Worm (Caenorhabditis elegans): ENCODE data around the gene dnj-14.

Gene dnj-14

DNA sequence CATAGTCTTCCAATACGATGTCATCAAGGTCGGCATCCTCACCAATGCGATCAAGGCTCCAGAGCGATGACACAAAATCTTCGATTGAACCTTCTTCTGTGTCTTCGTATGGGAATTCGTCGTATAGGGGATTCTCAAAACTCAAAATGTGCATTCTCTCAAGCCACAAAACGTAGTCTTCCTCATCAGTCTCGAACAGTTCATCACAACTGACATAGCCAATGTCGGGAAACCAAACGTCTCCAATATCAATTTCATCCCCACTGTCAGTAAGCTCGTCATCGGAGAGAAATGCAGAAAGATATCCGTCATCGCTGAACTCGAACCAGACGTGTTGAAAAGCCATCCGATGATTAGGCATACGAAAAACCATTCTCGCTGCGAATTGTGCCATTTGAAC, 43.2 kb upstream of the dnj-14 start, which contains the start of gene C39E6.2:
Gene C39E6.2 (minus strand): TSS at position 394 of the 400 bp plus-strand sequence.
- TF ChIP-seq T07F8.4 (tag; optimal IDR thresholded peaks at IDR 0.05) (no peak), Y67H2A.10 (GFP tag; conservative IDR thresholded peaks at IDR 0.05) (no peak), F10E7.11 (tag; optimal IDR thresholded peaks at IDR 0.05) (no peak), F57A8.1 (GFP tag; optimal IDR thresholded peaks at IDR 0.05) (no peak)

DNA sequence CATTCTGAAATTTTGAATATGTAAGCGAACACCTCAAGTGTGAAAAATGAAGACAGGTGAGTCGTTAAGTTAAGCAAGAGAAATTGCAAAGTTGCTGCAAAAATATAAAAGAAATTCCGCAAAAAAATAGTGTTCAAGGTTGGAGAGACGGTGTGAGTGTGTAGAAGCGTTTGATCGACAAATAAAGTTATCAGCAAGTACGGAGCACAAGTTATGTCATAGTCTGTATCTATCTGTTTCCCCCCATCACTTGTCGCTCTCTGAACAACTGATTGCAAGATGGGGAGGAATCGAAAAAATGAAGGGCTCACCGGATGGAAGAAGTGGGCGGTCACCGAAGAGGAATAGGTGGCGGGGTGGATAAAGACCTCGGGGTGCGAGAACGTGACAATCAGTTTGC, 37.5 kb upstream of the dnj-14 start, which contains the start of gene lon-2:
Gene lon-2 (minus strand): TSS at position 4 of the 400 bp plus-strand sequence.
- TF ChIP-seq K11D2.4 (GFP tag; IDR thresholded peaks at IDR 0.05): no peak
- peak; percentile 86 for TF ChIP-seq nhr-80 (tag; optimal IDR thresholded peaks at IDR 0.05)
- TF ChIP-seq nfyb-1 (GFP tag; IDR thresholded peaks at IDR 0.05): no peak

DNA sequence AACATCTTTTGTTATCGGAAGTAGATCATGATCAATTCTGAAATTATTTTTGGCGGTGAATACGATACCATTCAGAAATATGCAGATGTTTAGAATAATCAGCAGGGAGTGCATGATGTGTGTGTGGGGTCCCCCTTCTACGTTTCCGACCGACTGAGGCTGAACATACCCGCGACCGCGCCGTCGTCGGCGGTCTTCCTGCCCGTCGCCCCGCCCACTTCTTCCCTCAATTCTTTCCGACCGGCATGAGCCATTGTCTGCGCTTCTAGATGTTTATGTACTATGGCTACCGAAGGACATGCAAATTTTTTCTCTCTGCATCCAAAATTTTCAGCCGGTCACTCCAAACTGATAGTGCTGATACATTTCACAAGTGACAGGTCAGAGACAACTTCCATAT, 32.5 kb upstream of the dnj-14 start:
- TF ChIP-seq ztf-18 (tag; optimal IDR thresholded peaks at IDR 0.05) (no peak), hlh-12 (tag; optimal IDR thresholded peaks at IDR 0.05) (no peak), nhr-80 (tag; optimal IDR thresholded peaks at IDR 0.05) (peak; percentile 55), die-1 (tag; optimal IDR thresholded peaks at IDR 0.05) (no peak), Y79H2A.3 (GFP tag; conservative IDR thresholded peaks at IDR 0.05) (no peak), zfh-2 (GFP tag; conservative IDR thresholded peaks at IDR 0.05) (peak; percentile 79), madf-8 (GFP tag; conservative IDR thresholded peaks at IDR 0.05) (no peak), dox-1 (GFP tag; IDR thresholded peaks at IDR 0.05) (peak; percentile 47; the same call in 1 of the 2 replicates), nfya-2 (GFP tag; IDR thresholded peaks at IDR 0.05) (no peak), pbrm-1 (GFP tag; IDR thresholded peaks at IDR 0.05) (no peak), nhr-27 (tag; optimal IDR thresholded peaks at IDR 0.05) (no peak), F23B12.7 (tag; optimal IDR thresholded peaks at IDR 0.05; ENCODE audit: insufficient read depth) (no peak), ztf-3 (GFP tag; optimal IDR thresholded peaks at IDR 0.05) (no peak), B0261.1 (tag; optimal IDR thresholded peaks at IDR 0.05) (no peak), bed-2 (GFP tag; IDR thresholded peaks at IDR 0.05) (no peak), T26A5.8 (tag; optimal IDR thresholded peaks at IDR 0.05) (no peak), akir-1 (GFP tag; optimal IDR thresholded peaks at IDR 0.05) (no peak), Y56A3A.18 (GFP tag; IDR thresholded peaks at IDR 0.05) (no peak), ceh-91 (GFP tag; IDR thresholded peaks at IDR 0.05) (no peak), F10E7.11 (tag; optimal IDR thresholded peaks at IDR 0.05) (no peak)

DNA sequence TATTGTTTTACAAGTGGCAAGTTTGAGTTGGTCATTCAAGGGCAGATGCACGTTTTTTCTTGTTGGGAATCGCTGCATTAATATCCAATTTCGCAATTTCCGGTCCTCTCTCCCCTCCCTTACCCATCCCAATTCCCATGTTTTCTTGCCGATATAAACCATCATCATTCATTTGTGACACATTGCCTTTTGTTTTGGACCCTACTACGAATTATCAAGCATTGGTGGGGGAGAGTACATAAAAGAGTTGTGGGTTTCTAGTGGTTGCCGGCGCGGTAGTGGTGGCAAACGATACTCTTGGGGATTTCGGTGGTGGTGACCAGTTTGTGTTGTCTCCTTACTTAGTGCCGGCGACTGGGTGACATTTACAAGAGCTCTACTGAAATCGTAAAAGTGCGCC, 30.7 kb upstream of the dnj-14 start:
- TF ChIP-seq lin-54 (GFP tag; optimal IDR thresholded peaks at IDR 0.05) (no peak), bed-1 (GFP tag; IDR thresholded peaks at IDR 0.05) (no peak), T26A5.8 (tag; optimal IDR thresholded peaks at IDR 0.05) (no peak), B0019.2 (GFP tag; conservative IDR thresholded peaks at IDR 0.05) (no peak), T07F8.4 (tag; optimal IDR thresholded peaks at IDR 0.05) (no peak), sdz-38 (tag; optimal IDR thresholded peaks at IDR 0.05) (no peak), nhr-80 (tag; optimal IDR thresholded peaks at IDR 0.05) (no peak), die-1 (tag; optimal IDR thresholded peaks at IDR 0.05) (no peak), hrde-1 (tag; optimal IDR thresholded peaks at IDR 0.05; ENCODE audit: borderline replicate concordance) (no peak), cebp-2 (GFP tag; IDR thresholded peaks at IDR 0.05) (no peak), F52B5.7 (tag; optimal IDR thresholded peaks at IDR 0.05) (no peak), attf-3 (GFP tag; conservative IDR thresholded peaks at IDR 0.05) (no peak), nfya-2 (GFP tag; IDR thresholded peaks at IDR 0.05) (no peak)

DNA sequence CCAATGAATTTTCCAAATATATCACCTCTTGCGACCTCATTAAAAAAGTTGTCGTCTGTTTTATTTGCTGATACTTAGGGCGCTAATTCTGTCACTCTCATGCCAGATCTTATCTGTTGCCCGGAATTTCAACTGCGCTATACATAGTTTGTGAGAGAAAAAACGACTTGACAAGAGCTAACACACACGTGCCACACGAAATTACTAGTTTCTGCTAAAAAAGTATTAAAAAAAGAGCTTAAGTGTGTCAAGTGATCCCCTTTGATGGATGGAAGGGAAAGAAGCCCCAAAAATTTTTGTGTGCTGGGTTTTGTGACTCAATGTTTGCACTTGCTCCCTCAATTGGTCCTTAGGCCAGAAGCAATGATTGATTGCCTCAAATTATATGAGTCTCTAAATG, 29.1 kb upstream of the dnj-14 start:
- no peak for TF ChIP-seq Y95B8A.8 (GFP tag; IDR thresholded peaks at IDR 0.05)
- no peak for TF ChIP-seq D2030.7 (GFP tag; IDR thresholded peaks at IDR 0.05)
- no peak for TF ChIP-seq hlh-26 (GFP tag; conservative IDR thresholded peaks at IDR 0.05)
- no peak for TF ChIP-seq lsy-27 (tag; optimal IDR thresholded peaks at IDR 0.05; ENCODE audit: borderline replicate concordance, insufficient read depth)
- no peak for TF ChIP-seq hmg-1.2 (GFP tag; IDR thresholded peaks at IDR 0.05)
- no peak for TF ChIP-seq K11D2.4 (GFP tag; IDR thresholded peaks at IDR 0.05)
- no peak for TF ChIP-seq egl-44 (GFP tag; IDR thresholded peaks at IDR 0.05)
- no peak for TF ChIP-seq ama-1 (optimal IDR thresholded peaks at IDR 0.05)
- no peak for TF ChIP-seq ama-1 (GFP tag; optimal IDR thresholded peaks at IDR 0.05)
- TF ChIP-seq ccch-3 (GFP tag; optimal IDR thresholded peaks at IDR 0.05): no peak
- no peak for TF ChIP-seq ztf-26 (tag; optimal IDR thresholded peaks at IDR 0.05)
- no peak for TF ChIP-seq F39B2.1 (GFP tag; IDR thresholded peaks at IDR 0.05)
- no peak for TF ChIP-seq unc-62 (GFP tag; optimal IDR thresholded peaks at IDR 0.05)

Data from whole organism, young adult.